Worm (Caenorhabditis elegans) whole organism, L4 larva: ENCODE data around the gene F28H7.3.

ENCODE experiments used
- D1046.2 ChIP-seq: fragments of 200-800 bp; sonication (Bioruptor generic); IDR thresholded peaks from 2 replicates; pipeline ENCODE4 v1.3.6; 2022; ENCODE audit warnings: missing genetic modification characterization, missing compliant biosample characterization
- F10B5.3 ChIP-seq: sonication (generic microtip); optimal IDR thresholded peaks from 2 replicates; lab custom pipeline; 2016; ENCODE audit warnings: mild to moderate bottlenecking, missing genetic modification characterization, missing compliant biosample characterization
- F37D6.2 ChIP-seq: sonication (generic microtip); optimal IDR thresholded peaks from 2 replicates; lab custom pipeline; 2016; ENCODE audit warnings: mild to moderate bottlenecking, missing genetic modification characterization, missing compliant biosample characterization
- F44E2.7 ChIP-seq: fragments of 200-800 bp; sonication (Bioruptor generic); IDR thresholded peaks from 2 replicates; pipeline ENCODE4 v2.1.2; 2022; ENCODE audit warnings: missing genetic modification characterization, missing compliant biosample characterization
- T20F7.1 ChIP-seq: fragments of 200-800 bp; sonication (Bioruptor generic); optimal IDR thresholded peaks from 2 replicates; lab custom pipeline; 2018; ENCODE audit warnings: mild to moderate bottlenecking, missing genetic modification characterization, missing compliant biosample characterization
- Y105C5A.15 ChIP-seq: fragments of 200-800 bp; sonication (Bioruptor generic); IDR thresholded peaks from 2 replicates; pipeline ENCODE4 v1.3.6; 2022; ENCODE audit warnings: missing genetic modification characterization, missing compliant biosample characterization
- Y48G9A.11 ChIP-seq: fragments of 200-800 bp; sonication (Bioruptor generic); IDR thresholded peaks from 2 replicates; pipeline ENCODE4 v1.3.6; 2022; ENCODE audit warnings: missing genetic modification reagents, missing genetic modification characterization, missing compliant biosample characterization
- Y5F2A.4 ChIP-seq: fragments of 200-800 bp; sonication (Bioruptor generic); optimal IDR thresholded peaks from 2 replicates; lab custom pipeline; 2018; ENCODE audit warnings: mild to moderate bottlenecking, missing genetic modification characterization, missing compliant biosample characterization
- aha-1 ChIP-seq: fragments of 150-350 bp; peaks from one replicate; lab custom pipeline; 2014; ENCODE audit warnings: missing biosample characterization, missing genetic modification characterization
- aly-2 ChIP-seq: sonication (generic microtip); optimal IDR thresholded peaks from 2 replicates; lab custom pipeline; 2018; ENCODE audit warnings: missing biosample characterization, missing genetic modification characterization
- ceh-32 ChIP-seq: sonication (generic microtip); optimal IDR thresholded peaks from 2 replicates; lab custom pipeline; 2016; ENCODE audit warnings: mild to moderate bottlenecking, missing genetic modification characterization, missing compliant biosample characterization; ENCODE audit not compliant: poor library complexity
- ceh-62 ChIP-seq: sonication (generic microtip); optimal IDR thresholded peaks from 2 replicates; lab custom pipeline; 2017; ENCODE audit warnings: missing biosample characterization, missing genetic modification characterization
- daf-12 ChIP-seq: fragments of 150-350 bp; optimal IDR thresholded peaks from 2 replicates; lab custom pipeline; 2014; ENCODE audit warnings: missing biosample characterization, missing genetic modification reagents, missing genetic modification characterization
- daf-8 ChIP-seq: fragments of 200-800 bp; sonication (Bioruptor generic); IDR thresholded peaks from 2 replicates; pipeline ENCODE4 v1.3.6; 2022; ENCODE audit warnings: missing genetic modification characterization, missing compliant biosample characterization
- dmd-6 ChIP-seq: fragments of 200-800 bp; sonication (Bioruptor generic); IDR thresholded peaks from 2 replicates; pipeline ENCODE4 v1.3.6; 2022; ENCODE audit warnings: missing genetic modification reagents, missing genetic modification characterization, missing compliant biosample characterization
- dmd-8 ChIP-seq: fragments of 200-800 bp; sonication (Bioruptor generic); IDR thresholded peaks from 2 replicates; pipeline ENCODE4 v1.3.6; 2022; ENCODE audit warnings: missing genetic modification characterization, missing compliant biosample characterization
- dmd-9 ChIP-seq: fragments of 200-800 bp; sonication (Bioruptor generic); IDR thresholded peaks from 2 replicates; pipeline ENCODE4 v1.3.6; 2022; ENCODE audit warnings: missing genetic modification reagents, missing genetic modification characterization, missing compliant biosample characterization
- dve-1 ChIP-seq: sonication (generic microtip); optimal IDR thresholded peaks from 2 replicates; lab custom pipeline; 2017; ENCODE audit warnings: antibody characterized with exemption, mild to moderate bottlenecking, missing genetic modification characterization, missing compliant biosample characterization; ENCODE audit not compliant: insufficient read depth
- egl-27 ChIP-seq: sonication (generic microtip); optimal IDR thresholded peaks from 3 replicates; lab custom pipeline; 2017; ENCODE audit warnings: missing biosample characterization, missing genetic modification reagents, missing genetic modification characterization
- fkh-10 ChIP-seq: fragments of 150-350 bp; optimal IDR thresholded peaks from 2 replicates; lab custom pipeline; 2014; ENCODE audit warnings: missing biosample characterization, missing genetic modification reagents, missing genetic modification characterization
- hlh-11 ChIP-seq: fragments of 200-800 bp; sonication (Bioruptor generic); optimal IDR thresholded peaks from 2 replicates; lab custom pipeline; 2018; ENCODE audit warnings: mild to moderate bottlenecking, missing genetic modification characterization, missing compliant biosample characterization
- hmg-1.1 ChIP-seq: fragments of 200-800 bp; sonication (Bioruptor generic); IDR thresholded peaks from 2 replicates; pipeline ENCODE4 v1.3.6; 2022; ENCODE audit warnings: missing genetic modification reagents, missing genetic modification characterization, missing compliant biosample characterization
- lir-3 ChIP-seq: sonication (generic microtip); optimal IDR thresholded peaks from 2 replicates; lab custom pipeline; 2016; ENCODE audit warnings: mild to moderate bottlenecking, missing genetic modification characterization, missing compliant biosample characterization
- lsy-2 ChIP-seq, 2 experiments: fragments of 150-350 bp in 1 of 2; sonication (generic microtip) in 1 of 2; optimal IDR thresholded peaks; 2 replicates each; lab custom pipeline; 2014 to 2017; ENCODE audit warnings: missing biosample characterization in 2 of 2, missing genetic modification characterization in 2 of 2
- madf-9 ChIP-seq: fragments of 200-800 bp; sonication (Bioruptor generic); conservative IDR thresholded peaks from 2 replicates; pipeline ENCODE4 v1.3.6; 2022; ENCODE audit warnings: missing genetic modification reagents, missing genetic modification characterization, missing compliant biosample characterization
- mdt-29 ChIP-seq: fragments of 200-800 bp; sonication (Bioruptor generic); IDR thresholded peaks from 2 replicates; pipeline ENCODE4 v1.3.6; 2022; ENCODE audit warnings: missing genetic modification reagents, missing genetic modification characterization, missing compliant biosample characterization
- mep-1 ChIP-seq: fragments of 150-350 bp; sonication (generic microtip); optimal IDR thresholded peaks from 3 replicates; lab custom pipeline; 2014; ENCODE audit warnings: missing biosample characterization, missing genetic modification characterization
- mes-2 ChIP-seq: sonication (generic microtip); optimal IDR thresholded peaks from 2 replicates; lab custom pipeline; 2016; ENCODE audit warnings: missing genotype, mild to moderate bottlenecking, missing genetic modification characterization, missing compliant biosample characterization; ENCODE audit not compliant: poor library complexity, severe bottlenecking
- mxl-2 ChIP-seq: fragments of 200-800 bp; sonication (Bioruptor generic); conservative IDR thresholded peaks from 2 replicates; pipeline ENCODE4 v1.3.6; 2022; ENCODE audit warnings: missing genetic modification reagents, missing genetic modification characterization, missing compliant biosample characterization
- mxl-3 ChIP-seq: fragments of 200-800 bp; sonication (Bioruptor generic); optimal IDR thresholded peaks from 2 replicates; lab custom pipeline; 2018; ENCODE audit warnings: mild to moderate bottlenecking, missing genetic modification characterization, missing compliant biosample characterization
- nhr-10 ChIP-seq: fragments of 150-350 bp; optimal IDR thresholded peaks from 2 replicates; lab custom pipeline; 2014; ENCODE audit warnings: missing biosample characterization, missing genetic modification characterization
- nhr-25 ChIP-seq: sonication (generic microtip); optimal IDR thresholded peaks from 2 replicates; lab custom pipeline; 2017; ENCODE audit warnings: missing genetic modification characterization, mild to moderate bottlenecking, missing compliant biosample characterization, antibody characterized with exemption, moderate library complexity, borderline replicate concordance; ENCODE audit not compliant: insufficient read depth
- nhr-28 ChIP-seq: fragments of 150-350 bp; optimal IDR thresholded peaks from 2 replicates; lab custom pipeline; 2014; ENCODE audit warnings: missing biosample characterization, missing genetic modification characterization
- nhr-48 ChIP-seq: sonication (generic microtip); optimal IDR thresholded peaks from 2 replicates; lab custom pipeline; 2016; ENCODE audit warnings: mild to moderate bottlenecking, missing genetic modification characterization, missing compliant biosample characterization
- nhr-77 ChIP-seq: fragments of 150-350 bp; optimal IDR thresholded peaks from 2 replicates; lab custom pipeline; 2014; ENCODE audit warnings: missing biosample characterization, missing genetic modification characterization
- pha-4 ChIP-seq, 2 experiments: fragments of 150-350 bp in 1 of 2; fragments of 200-800 bp in 1 of 2; sonication (Bioruptor generic) in 1 of 2; IDR thresholded peaks in 1 of 2; optimal IDR thresholded peaks in 1 of 2; 2 replicates each; pipeline versions ENCODE4 v1.3.6 to Lab custom; 2014 to 2022; ENCODE audit warnings: missing genetic modification characterization in 2 of 2, missing genetic modification reagents in 2 of 2, missing biosample characterization in 1 of 2, missing compliant biosample characterization in 1 of 2
- pqm-1 ChIP-seq: sonication (generic microtip); optimal IDR thresholded peaks from 2 replicates; lab custom pipeline; 2017; ENCODE audit warnings: missing biosample characterization, missing genetic modification characterization
- set-16 ChIP-seq: fragments of 200-800 bp; sonication (Bioruptor generic); IDR thresholded peaks from 2 replicates; pipeline ENCODE4 v1.3.6; 2022; ENCODE audit warnings: missing genetic modification reagents, missing genetic modification characterization, missing compliant biosample characterization
- spr-1 ChIP-seq: sonication (generic microtip); optimal IDR thresholded peaks from 2 replicates; lab custom pipeline; 2016; ENCODE audit warnings: mild to moderate bottlenecking, missing genetic modification characterization, missing compliant biosample characterization
- tag-97 ChIP-seq: fragments of 200-800 bp; sonication (Bioruptor generic); IDR thresholded peaks from 2 replicates; pipeline ENCODE4 v1.3.6; 2022; ENCODE audit warnings: missing genetic modification characterization, missing compliant biosample characterization
- tra-1 ChIP-seq: fragments of 200-800 bp; sonication (Bioruptor generic); IDR thresholded peaks from 2 replicates; pipeline ENCODE4 v1.3.6; 2022; ENCODE audit warnings: missing genetic modification reagents, missing genetic modification characterization, missing compliant biosample characterization
- unc-130 ChIP-seq: sonication (generic microtip); optimal IDR thresholded peaks from 2 replicates; lab custom pipeline; 2016; ENCODE audit warnings: missing genetic modification reagents, missing genetic modification characterization, missing compliant biosample characterization
- unc-62 ChIP-seq, 3 experiments: fragments of 150-350 bp in 1 of 3; sonication (generic microtip); optimal IDR thresholded peaks in 2 of 3; peaks in 1 of 3; 1 replicate in 1 of 3; 2 replicates in 2 of 3; lab custom pipeline; 2014 to 2017; ENCODE audit warnings: missing biosample characterization in 3 of 3, missing genetic modification characterization in 3 of 3, missing genetic modification reagents in 3 of 3, missing genotype in 1 of 3
- vab-7 ChIP-seq: fragments of 200-800 bp; sonication (Bioruptor generic); IDR thresholded peaks from 2 replicates; pipeline ENCODE4 v1.3.6; 2022; ENCODE audit warnings: missing genetic modification reagents, missing genetic modification characterization, missing compliant biosample characterization
- zag-1 ChIP-seq: fragments of 150-350 bp; optimal IDR thresholded peaks from 2 replicates; lab custom pipeline; 2014; ENCODE audit warnings: missing biosample characterization, missing genetic modification characterization
- zfp-2 ChIP-seq: sonication (generic microtip); optimal IDR thresholded peaks from 2 replicates; lab custom pipeline; 2016; ENCODE audit warnings: mild to moderate bottlenecking, missing genetic modification characterization, missing compliant biosample characterization
- zfp-3 ChIP-seq: fragments of 200-800 bp; sonication (Bioruptor generic); conservative IDR thresholded peaks from 2 replicates; pipeline ENCODE4 v1.3.6; 2022; ENCODE audit warnings: missing genetic modification reagents, missing genetic modification characterization, missing compliant biosample characterization
- ztf-11 ChIP-seq: fragments of 150-350 bp; optimal IDR thresholded peaks from 2 replicates; lab custom pipeline; 2014; ENCODE audit warnings: missing biosample characterization, missing genetic modification characterization

F28H7.3 gene

ce11 chrV:10713704-10714239, 36.8 kb downstream of the F28H7.3 start:
- TF ChIP-seq ceh-62 (tag; lab: Kevin White, UChicago) (no peak), pqm-1 (tag; lab: Kevin White, UChicago) (no peak), daf-8 (GFP tag; lab: Robert Waterston, UW) (no peak), unc-62 (GFP tag; optimal IDR thresholded peaks at IDR 0.05 in 1 of 2; lab: Kevin White, UChicago) (peak in 1 of 2 experiments; percentile 24), unc-62 (tag; optimal IDR thresholded peaks at IDR 0.05; lab: Kevin White, UChicago) (no peak), egl-27 (tag; lab: Kevin White, UChicago) (no peak), hlh-11 (peak; percentile 24), aha-1 (tag; lab: Kevin White, UChicago) (peak; percentile 11), nhr-28 (tag; lab: Kevin White, UChicago) (peak; percentile 40), Y5F2A.4 (GFP tag; lab: Kevin White, UChicago) (no peak), lsy-2 (tag; optimal IDR thresholded peaks at IDR 0.05; lab: Kevin White, UChicago) (no peak), D1046.2 (no peak), mxl-2 (GFP tag; lab: Robert Waterston, UW) (no peak), dmd-6 (GFP tag; lab: Robert Waterston, UW) (peak; percentile 74), ceh-32 (tag; lab: Kevin White, UChicago) (no peak), F10B5.3 (no peak), dve-1 (peak; percentile 41), aly-2 (tag; lab: Kevin White, UChicago) (no peak), hmg-1.1 (GFP tag; lab: Robert Waterston, UW) (no peak), fkh-10 (GFP tag; lab: Kevin White, UChicago) (no peak), Y105C5A.15 (GFP tag; lab: Robert Waterston, UW) (no peak), vab-7 (no peak), tra-1 (GFP tag; lab: Robert Waterston, UW) (no peak), daf-12 (no peak), unc-130 (GFP tag; lab: Kevin White, UChicago) (no peak), F37D6.2 (tag; lab: Kevin White, UChicago) (no peak), T20F7.1 (GFP tag; lab: Kevin White, UChicago) (no peak), set-16 (GFP tag; lab: Robert Waterston, UW) (no peak), dmd-8 (GFP tag; lab: Robert Waterston, UW) (no peak)

- TF ChIP-seq madf-9 (GFP tag; lab: Robert Waterston, UW): no peak
- peak; percentile 28 for TF ChIP-seq nhr-77 (tag; lab: Kevin White, UChicago)
- TF ChIP-seq daf-8 (GFP tag; lab: Robert Waterston, UW): no peak
- TF ChIP-seq set-16 (GFP tag; lab: Robert Waterston, UW): no peak
- 0 out of 2 replicates have a peak, but pooled peaks have one; percentile 6 for TF ChIP-seq zfp-3 (GFP tag; lab: Robert Waterston, UW)
- TF ChIP-seq mxl-3 (GFP tag; lab: Kevin White, UChicago): no peak
- no peak for TF ChIP-seq spr-1 (tag; lab: Kevin White, UChicago)
- TF ChIP-seq pha-4 (GFP tag; IDR thresholded peaks at IDR 0.05; lab: Robert Waterston, UW): peak; percentile 51; the same call in 1 of the 2 replicates
- TF ChIP-seq pha-4 (tag; optimal IDR thresholded peaks at IDR 0.05; lab: Kevin White, UChicago): no peak
- TF ChIP-seq zfp-2: no peak
- TF ChIP-seq F44E2.7: no peak
- TF ChIP-seq nhr-10 (tag; lab: Kevin White, UChicago): peak; percentile 61
- TF ChIP-seq aha-1 (tag; lab: Kevin White, UChicago): no peak
- TF ChIP-seq unc-62 (GFP tag; optimal IDR thresholded peaks at IDR 0.05 in 1 of 2; lab: Kevin White, UChicago): peak in 1 of 2 experiments; percentile 66
- no peak for TF ChIP-seq unc-62 (tag; optimal IDR thresholded peaks at IDR 0.05; lab: Kevin White, UChicago)
- TF ChIP-seq mep-1 (tag; lab: Kevin White, UChicago): peak; percentile 40
- no peak for TF ChIP-seq nhr-25
- TF ChIP-seq Y48G9A.11 (GFP tag; lab: Robert Waterston, UW): no peak
- no peak for TF ChIP-seq nhr-48
- TF ChIP-seq T20F7.1 (GFP tag; lab: Kevin White, UChicago): no peak
- no peak for TF ChIP-seq tag-97
- no peak for TF ChIP-seq D1046.2
- TF ChIP-seq dmd-9 (GFP tag; lab: Robert Waterston, UW): no peak
- TF ChIP-seq mdt-29 (GFP tag; lab: Robert Waterston, UW): no peak
- no peak for TF ChIP-seq ztf-11 (tag; lab: Kevin White, UChicago)
- no peak for TF ChIP-seq lir-3 (tag; lab: Kevin White, UChicago)
- no peak for TF ChIP-seq mes-2 (tag; lab: Kevin White, UChicago)
- no peak for TF ChIP-seq vab-7
- TF ChIP-seq Y5F2A.4 (GFP tag; lab: Kevin White, UChicago): no peak
- no peak for TF ChIP-seq zag-1
- no peak for TF ChIP-seq pqm-1 (tag; lab: Kevin White, UChicago)
These were observed 38.0 kb downstream of the F28H7.3 start for ce11 chrV:10712608-10712900.
